Fruit fly (Drosophila melanogaster) whole organism, embryonic: ENCODE measurements around the gene Tlk.

ENCODE experiments used
- Asciz ChIP-seq: fragments of 200-800 bp; sonication (Bioruptor generic); optimal IDR thresholded peaks from 2 replicates; lab custom pipeline; 2017; ENCODE audit warnings: missing biosample characterization, mild to moderate bottlenecking, missing genetic modification characterization, missing genetic modification reagents
- Awh ChIP-seq: fragments of 200-800 bp; sonication (Bioruptor generic); IDR thresholded peaks from 2 replicates; pipeline ENCODE4, ENCODE4 v1.3.6; 2022; ENCODE audit warnings: missing biosample characterization, missing genetic modification characterization
- BtbVII ChIP-seq: fragments of 200-800 bp; sonication (Bioruptor generic); optimal IDR thresholded peaks from 3 replicates; lab custom pipeline; 2017; ENCODE audit warnings: missing biosample characterization, mild to moderate bottlenecking, missing genetic modification characterization
- CG10366 ChIP-seq: fragments of 200-800 bp; sonication (Bioruptor generic); IDR thresholded peaks from 2 replicates; pipeline ENCODE4 v1.3.6; 2022; ENCODE audit warnings: missing biosample characterization, missing genetic modification characterization
- CG10462 ChIP-seq: fragments of 200-800 bp; sonication (Bioruptor generic); optimal IDR thresholded peaks from 2 replicates; lab custom pipeline; 2016; ENCODE audit warnings: missing biosample characterization, missing genetic modification characterization
- CG11085 ChIP-seq: fragments of 200-800 bp; sonication (Bioruptor generic); IDR thresholded peaks from 2 replicates; pipeline ENCODE4 v1.3.6; 2022; ENCODE audit warnings: missing biosample characterization, missing genetic modification characterization
- CG11504 ChIP-seq: fragments of 200-800 bp; sonication (Bioruptor generic); optimal IDR thresholded peaks from 3 replicates; lab custom pipeline; 2019; ENCODE audit warnings: missing biosample characterization, mild to moderate bottlenecking, missing genetic modification characterization, moderate library complexity
- CG12391 ChIP-seq: fragments of 200-800 bp; sonication (Bioruptor generic); optimal IDR thresholded peaks from 3 replicates; lab custom pipeline; 2018; ENCODE audit warnings: missing biosample characterization, mild to moderate bottlenecking, missing genetic modification characterization, moderate library complexity
- CG12659 ChIP-seq: fragments of 200-800 bp; sonication (Bioruptor generic); optimal IDR thresholded peaks from 3 replicates; lab custom pipeline; 2017; ENCODE audit warnings: mild to moderate bottlenecking, missing biosample characterization, missing genetic modification reagents, missing genetic modification characterization
- CG13296 ChIP-seq: fragments of 200-800 bp; sonication (Bioruptor generic); optimal IDR thresholded peaks from 3 replicates; lab custom pipeline; 2018; ENCODE audit warnings: missing biosample characterization, mild to moderate bottlenecking, missing genetic modification characterization
- CG14014 ChIP-seq: fragments of 200-800 bp; sonication (Bioruptor generic); IDR thresholded peaks from 2 replicates; pipeline ENCODE4 v1.3.6; 2022; ENCODE audit warnings: missing biosample characterization, missing genetic modification characterization
- CG14441 ChIP-seq: fragments of 200-800 bp; sonication (Bioruptor generic); IDR thresholded peaks from 2 replicates; pipeline ENCODE4 v1.3.6; 2022; ENCODE audit warnings: missing biosample characterization, missing genetic modification characterization
- CG1647 ChIP-seq: fragments of 200-800 bp; sonication (Bioruptor generic); optimal IDR thresholded peaks from 3 replicates; lab custom pipeline; 2016; ENCODE audit warnings: missing biosample characterization, missing genetic modification characterization
- CG17361 ChIP-seq: fragments of 200-800 bp; sonication (Bioruptor generic); IDR thresholded peaks from 3 replicates; pipeline ENCODE4 v1.3.6; 2022; ENCODE audit warnings: missing biosample characterization, missing genetic modification characterization
- CG17568 ChIP-seq: fragments of 200-800 bp; sonication (Bioruptor generic); optimal IDR thresholded peaks from 2 replicates; lab custom pipeline; 2018; ENCODE audit warnings: missing biosample characterization, mild to moderate bottlenecking, missing genetic modification characterization, moderate library complexity
- CG18262 ChIP-seq: fragments of 200-800 bp; optimal IDR thresholded peaks from 3 replicates; lab custom pipeline; 2019; ENCODE audit warnings: missing biosample characterization, mild to moderate bottlenecking, missing genetic modification characterization, moderate library complexity
- CG2120 ChIP-seq: fragments of 200-800 bp; sonication (Bioruptor generic); optimal IDR thresholded peaks from 3 replicates; lab custom pipeline; 2016; ENCODE audit warnings: missing biosample characterization, missing genetic modification characterization
- CG2202 ChIP-seq: fragments of 200-800 bp; sonication (Bioruptor generic); optimal IDR thresholded peaks from 2 replicates; lab custom pipeline; 2018; ENCODE audit warnings: missing biosample characterization, mild to moderate bottlenecking, missing genetic modification characterization
- CG3065 ChIP-seq: fragments of 200-800 bp; sonication (Bioruptor generic); optimal IDR thresholded peaks from 2 replicates; lab custom pipeline; 2016; ENCODE audit warnings: missing biosample characterization, missing genetic modification characterization
- CG31441 ChIP-seq: fragments of 200-800 bp; sonication (Bioruptor generic); IDR thresholded peaks from 2 replicates; pipeline ENCODE4 v1.3.6; 2022; ENCODE audit warnings: missing biosample characterization, missing genetic modification characterization
- CG3726 ChIP-seq: fragments of 200-800 bp; sonication (Bioruptor generic); IDR thresholded peaks from 3 replicates; pipeline ENCODE4, ENCODE4 v1.3.6; 2022; ENCODE audit warnings: missing biosample characterization, missing genetic modification characterization
- CG4707 ChIP-seq: fragments of 200-800 bp; sonication (Bioruptor generic); optimal IDR thresholded peaks from 2 replicates; lab custom pipeline; 2018; ENCODE audit warnings: missing biosample characterization, mild to moderate bottlenecking, missing genetic modification characterization, moderate library complexity
- CG8765 ChIP-seq: fragments of 200-800 bp; sonication (Bioruptor generic); IDR thresholded peaks from 2 replicates; pipeline ENCODE4 v1.3.6; 2022; ENCODE audit warnings: missing biosample characterization, missing genetic modification characterization
- CG9797 ChIP-seq: fragments of 200-800 bp; sonication (Bioruptor generic); optimal IDR thresholded peaks from 3 replicates; lab custom pipeline; 2018; ENCODE audit warnings: missing biosample characterization, mild to moderate bottlenecking, missing genetic modification characterization
- Dad ChIP-seq: fragments of 200-800 bp; sonication (Bioruptor generic); optimal IDR thresholded peaks from 3 replicates; lab custom pipeline; 2016; ENCODE audit warnings: missing biosample characterization, missing genetic modification characterization
- Doc3 ChIP-seq: fragments of 200-800 bp; sonication (Bioruptor generic); IDR thresholded peaks from 3 replicates; pipeline ENCODE4 v1.3.6; 2022; ENCODE audit warnings: missing biosample characterization, missing genetic modification characterization; ENCODE audit not compliant: partially characterized antibody
- E2f2 ChIP-seq: fragments of 200-800 bp; sonication (Bioruptor generic); IDR thresholded peaks from 2 replicates; pipeline ENCODE4 v1.3.6; 2022; ENCODE audit warnings: missing biosample characterization, missing genetic modification characterization
- Eip74EF ChIP-seq, 2 experiments: fragments of 200-800 bp in 1 of 2; fragments of >200 bp in 1 of 2; sonication (Bioruptor generic) in 1 of 2; optimal IDR thresholded peaks; 2 replicates each; lab custom pipeline; 2017 to 2019; ENCODE audit warnings: missing biosample characterization in 2 of 2, missing genetic modification characterization in 2 of 2, mild to moderate bottlenecking in 1 of 2, moderate library complexity in 1 of 2
- Elba2 ChIP-seq: fragments of 200-800 bp; sonication (Bioruptor generic); optimal IDR thresholded peaks from 3 replicates; lab custom pipeline; 2016; ENCODE audit warnings: missing biosample characterization, missing genetic modification characterization
- Fer1 ChIP-seq: fragments of 200-800 bp; sonication (Bioruptor generic); optimal IDR thresholded peaks from 2 replicates; lab custom pipeline; 2017; ENCODE audit warnings: missing biosample characterization, mild to moderate bottlenecking, missing genetic modification characterization
- Kr ChIP-seq: fragments of 200-800 bp; sonication (Bioruptor generic); optimal IDR thresholded peaks from 2 replicates; lab custom pipeline; 2017; ENCODE audit warnings: missing biosample characterization, mild to moderate bottlenecking, missing genetic modification characterization
- NC2β ChIP-seq: fragments of 200-800 bp; sonication (Bioruptor generic); optimal IDR thresholded peaks from 2 replicates; lab custom pipeline; 2016; ENCODE audit warnings: missing biosample characterization, missing genetic modification characterization
- Opbp ChIP-seq: fragments of 200-800 bp; sonication (Bioruptor generic); IDR thresholded peaks from 3 replicates; pipeline ENCODE4 v1.3.6; 2022; ENCODE audit warnings: missing biosample characterization, missing genetic modification characterization; ENCODE audit not compliant: partially characterized antibody
- PHDP ChIP-seq: fragments of 200-800 bp; sonication (Bioruptor generic); optimal IDR thresholded peaks from 3 replicates; lab custom pipeline; 2018; ENCODE audit warnings: missing biosample characterization, mild to moderate bottlenecking, missing genetic modification characterization, moderate library complexity
- Sin3A ChIP-seq: fragments of >200 bp; optimal IDR thresholded peaks from 2 replicates; lab custom pipeline; 2018
- Xrp1 ChIP-seq: fragments of 200-800 bp; sonication (Bioruptor generic); IDR thresholded peaks from 2 replicates; pipeline ENCODE4 v1.3.6; 2022; ENCODE audit warnings: missing biosample characterization, missing genetic modification characterization
- bab2 ChIP-seq: fragments of 200-800 bp; sonication (Bioruptor generic); optimal IDR thresholded peaks from 2 replicates; lab custom pipeline; 2016; ENCODE audit warnings: missing biosample characterization, missing genetic modification characterization
- caup ChIP-seq: fragments of 200-800 bp; sonication (Bioruptor generic); optimal IDR thresholded peaks from 3 replicates; lab custom pipeline; 2017; ENCODE audit warnings: missing biosample characterization, mild to moderate bottlenecking, missing genetic modification characterization, moderate library complexity; ENCODE audit not compliant: severe bottlenecking
- dm ChIP-seq: fragments of 200-800 bp; sonication (Bioruptor generic); optimal IDR thresholded peaks from 3 replicates; lab custom pipeline; 2016; ENCODE audit warnings: missing biosample characterization, missing genetic modification characterization
- fru ChIP-seq: fragments of >200 bp; optimal IDR thresholded peaks from 2 replicates; lab custom pipeline; 2017
- gcm ChIP-seq: fragments of 200-800 bp; sonication (Bioruptor generic); optimal IDR thresholded peaks from 2 replicates; lab custom pipeline; 2019; ENCODE audit warnings: missing biosample characterization, mild to moderate bottlenecking, missing genetic modification characterization, moderate library complexity
- gt ChIP-seq: fragments of 200-800 bp; sonication (Bioruptor generic); IDR thresholded peaks from 2 replicates; pipeline ENCODE4 v1.3.6; 2022; ENCODE audit warnings: missing biosample characterization, missing genetic modification characterization
- jumu ChIP-seq: fragments of 200-800 bp; sonication (Bioruptor generic); optimal IDR thresholded peaks from 3 replicates; lab custom pipeline; 2016; ENCODE audit warnings: missing biosample characterization, missing genetic modification characterization
- nom ChIP-seq: fragments of 200-800 bp; sonication (Bioruptor generic); optimal IDR thresholded peaks from 2 replicates; lab custom pipeline; 2017; ENCODE audit warnings: missing biosample characterization, missing genetic modification characterization, mild to moderate bottlenecking, moderate library complexity, missing genetic modification reagents
- p53 ChIP-seq: fragments of 200-800 bp; sonication (Bioruptor generic); optimal IDR thresholded peaks from 2 replicates; lab custom pipeline; 2016; ENCODE audit warnings: missing biosample characterization, missing genetic modification characterization
- row ChIP-seq: fragments of 200-800 bp; sonication (Bioruptor generic); IDR thresholded peaks from 3 replicates; pipeline ENCODE4 v1.3.6; 2022; ENCODE audit warnings: missing biosample characterization, missing genetic modification characterization
- sim ChIP-seq: fragments of 200-800 bp; sonication (Bioruptor generic); IDR thresholded peaks from 2 replicates; pipeline ENCODE4 v1.3.6; 2022; ENCODE audit warnings: missing biosample characterization, missing genetic modification characterization
- sisA ChIP-seq: fragments of 200-800 bp; sonication (Bioruptor generic); IDR thresholded peaks from 2 replicates; pipeline ENCODE4 v1.3.6; 2022; ENCODE audit warnings: missing biosample characterization, missing genetic modification characterization
- sob ChIP-seq: fragments of 200-800 bp; sonication (Bioruptor generic); IDR thresholded peaks from 2 replicates; pipeline ENCODE4 v1.3.6; 2022; ENCODE audit warnings: missing biosample characterization, missing genetic modification characterization
- ssp ChIP-seq: fragments of 200-800 bp; sonication (Bioruptor generic); IDR thresholded peaks from 2 replicates; pipeline ENCODE4 v1.3.6; 2022; ENCODE audit warnings: missing biosample characterization, missing genetic modification characterization
- stc ChIP-seq: fragments of 200-800 bp; sonication (Bioruptor generic); IDR thresholded peaks from 2 replicates; pipeline ENCODE4 v1.3.6; 2022; ENCODE audit warnings: missing biosample characterization, missing genetic modification characterization

The Tlk gene

dm6 chrX:3677847-3678411 lies 41.9 kb upstream of the Tlk start (continued):
- no peak for TF ChIP-seq fru (lab: Kevin White, UChicago)
- peak; percentile 31 for TF ChIP-seq Kr
- TF ChIP-seq Sin3A (lab: Kevin White, UChicago) = no peak
- TF ChIP-seq Opbp = no peak
- peak; percentile 92 for TF ChIP-seq CG12659 (GFP tag; lab: Kevin White, UChicago)
- TF ChIP-seq CG12391 (tag; lab: Kevin White, UChicago) = peak; percentile 89
- TF ChIP-seq Elba2 (GFP tag; lab: Kevin White, UChicago) = no peak
- TF ChIP-seq gcm = peak; percentile 81
- TF ChIP-seq E2f2 = peak; percentile 51
- TF ChIP-seq CG3726 (GFP tag; lab: Robert Waterston, UW) = 0 out of 3 replicates have a peak, but pooled peaks have one; percentile 10
- TF ChIP-seq CG2120 (GFP tag; lab: Kevin White, UChicago) = peak; percentile 49
- peak; percentile 5 for TF ChIP-seq nom
- TF ChIP-seq PHDP (tag; lab: Kevin White, UChicago) = peak; percentile 82
- TF ChIP-seq CG17361 (GFP tag; lab: Robert Waterston, UW) = peak; percentile 97
- no peak for TF ChIP-seq sim (GFP tag; lab: Robert Waterston, UW)
- peak; percentile 79 for TF ChIP-seq Fer1 (GFP tag; lab: Kevin White, UChicago)
- peak; percentile 71 for TF ChIP-seq caup (GFP tag; lab: Kevin White, UChicago)
- peak; percentile 73 for TF ChIP-seq sisA (GFP tag; lab: Robert Waterston, UW)
- TF ChIP-seq CG17568 (GFP tag; lab: Kevin White, UChicago) = no peak
- no peak for TF ChIP-seq CG3065
- TF ChIP-seq CG2202 (tag; lab: Kevin White, UChicago) = peak; percentile 71
- no peak for TF ChIP-seq Dad (GFP tag; lab: Kevin White, UChicago)
- peak in 1 of 2 experiments; percentile 85 for TF ChIP-seq Eip74EF (GFP tag; optimal IDR thresholded peaks at IDR 0.05; lab: Kevin White, UChicago)
- TF ChIP-seq Awh (GFP tag; lab: Robert Waterston, UW) = 0 out of 2 replicates have a peak, but pooled peaks have one; percentile 47
- TF ChIP-seq CG8765 (GFP tag; lab: Robert Waterston, UW) = no peak
- TF ChIP-seq CG10366 = peak; percentile 65
- no peak for TF ChIP-seq NC2β
- TF ChIP-seq Doc3 (GFP tag; lab: Robert Waterston, UW) = no peak
- peak; percentile 46 for TF ChIP-seq CG14014
- peak; percentile 85 for TF ChIP-seq Asciz (GFP tag; lab: Kevin White, UChicago)
- TF ChIP-seq stc (GFP tag; lab: Robert Waterston, UW) = peak; percentile 50; the same call in 1 of the 2 replicates
- peak; percentile 78 for TF ChIP-seq row (GFP tag; lab: Robert Waterston, UW)
- TF ChIP-seq CG9797 (GFP tag; lab: Kevin White, UChicago) = peak; percentile 21
- TF ChIP-seq jumu = peak; percentile 37
- peak; percentile 82 for TF ChIP-seq Xrp1
- TF ChIP-seq ssp (GFP tag; lab: Robert Waterston, UW) = peak; percentile 64
- TF ChIP-seq CG14441 (GFP tag; lab: Robert Waterston, UW) = peak; percentile 66
- TF ChIP-seq sob (GFP tag; lab: Robert Waterston, UW) = 0 out of 2 replicates have a peak, but pooled peaks have one; percentile 19
- TF ChIP-seq CG1647 (GFP tag; lab: Kevin White, UChicago) = no peak
- TF ChIP-seq CG4707 (GFP tag; lab: Kevin White, UChicago) = peak; percentile 14
- peak; percentile 92 for TF ChIP-seq CG11504
- TF ChIP-seq dm = no peak
- TF ChIP-seq CG10462 (GFP tag; lab: Kevin White, UChicago) = peak; percentile 19
- peak; percentile 49; the same call in 1 of the 2 replicates for TF ChIP-seq gt (GFP tag; lab: Robert Waterston, UW)
- TF ChIP-seq p53 (GFP tag; lab: Kevin White, UChicago) = no peak
- TF ChIP-seq CG18262 (tag; lab: Kevin White, UChicago) = peak; percentile 96
- 0 out of 2 replicates have a peak, but pooled peaks have one; percentile 15 for TF ChIP-seq CG11085
- TF ChIP-seq BtbVII (GFP tag; lab: Kevin White, UChicago) = peak; percentile 73
- peak; percentile 96 for TF ChIP-seq CG31441
- peak; percentile 34 for TF ChIP-seq bab2 (GFP tag; lab: Kevin White, UChicago)
- peak; percentile 78 for TF ChIP-seq CG13296 (GFP tag; lab: Kevin White, UChicago)
